Worm (Caenorhabditis elegans): ENCODE measurements around the gene fbxb-15.

The fbxb-15 gene

ce11 chrII:1653397-1653796, at the start of gene fbxb-15:
Gene fbxb-15, minus strand, starts transcription at chrII:1653497.
- TF ChIP-seq ceh-22 (tag; optimal IDR thresholded peaks at IDR 0.05) (no peak), ceh-19 (GFP tag; optimal IDR thresholded peaks at IDR 0.05) (no peak), unc-86 (tag; optimal IDR thresholded peaks at IDR 0.05) (no peak), ceh-9 (tag; optimal IDR thresholded peaks at IDR 0.05) (no peak), ceh-6 (GFP tag; optimal IDR thresholded peaks at IDR 0.05) (no peak), fkh-6 (tag; optimal IDR thresholded peaks at IDR 0.05) (no peak), nhr-11 (tag; optimal IDR thresholded peaks at IDR 0.05) (no peak), ttx-3 (tag; optimal IDR thresholded peaks at IDR 0.05) (no peak), unc-42 (tag; optimal IDR thresholded peaks at IDR 0.05) (no peak), T23F11.4 (GFP tag; optimal IDR thresholded peaks at IDR 0.05) (no peak), dmd-4 (tag; optimal IDR thresholded peaks at IDR 0.05; ENCODE audit: borderline replicate concordance) (no peak), fax-1 (tag; optimal IDR thresholded peaks at IDR 0.05) (no peak), hlh-6 (tag; optimal IDR thresholded peaks at IDR 0.05) (no peak), ets-4 (tag; optimal IDR thresholded peaks at IDR 0.05) (no peak), K09A11.1 (tag; optimal IDR thresholded peaks at IDR 0.05; ENCODE audit: insufficient read depth) (no peak)

ce11 chrII:1695861-1696260, 42.6 kb upstream of the fbxb-15 start, which contains the start of gene F58E1.13:
Gene F58E1.13, minus strand, starts transcription at chrII:1695872.
- TF ChIP-seq ceh-9 (tag; optimal IDR thresholded peaks at IDR 0.05) = no peak
- no peak for TF ChIP-seq fax-1 (tag; optimal IDR thresholded peaks at IDR 0.05)
- TF ChIP-seq lin-11 (tag; optimal IDR thresholded peaks at IDR 0.05) = no peak
- no peak for TF ChIP-seq pat-9 (tag; optimal IDR thresholded peaks at IDR 0.05)
- TF ChIP-seq gmeb-2 (tag; optimal IDR thresholded peaks at IDR 0.05) = no peak
- no peak for TF ChIP-seq dve-1 (tag; optimal IDR thresholded peaks at IDR 0.05)
- TF ChIP-seq mec-3 (tag; optimal IDR thresholded peaks at IDR 0.05; ENCODE audit: borderline replicate concordance) = no peak
- no peak for TF ChIP-seq Y22D7AL.16 (tag; optimal IDR thresholded peaks at IDR 0.05)
- TF ChIP-seq unc-42 (tag; optimal IDR thresholded peaks at IDR 0.05) = no peak
- no peak for TF ChIP-seq che-1 (tag; optimal IDR thresholded peaks at IDR 0.05)
- TF ChIP-seq C08G9.2 (tag; optimal IDR thresholded peaks at IDR 0.05) = no peak
- no peak for TF ChIP-seq ceh-30 (tag; optimal IDR thresholded peaks at IDR 0.05)
- no peak for TF ChIP-seq ceh-24 (tag; optimal IDR thresholded peaks at IDR 0.05)
- TF ChIP-seq npax-4 (tag; optimal IDR thresholded peaks at IDR 0.05) = no peak
- TF ChIP-seq T23F11.4 (GFP tag; optimal IDR thresholded peaks at IDR 0.05) = no peak
- no peak for TF ChIP-seq hlh-13 (GFP tag; optimal IDR thresholded peaks at IDR 0.05)
- TF ChIP-seq nhr-232 (tag; optimal IDR thresholded peaks at IDR 0.05) = no peak
- no peak for TF ChIP-seq tbx-2 (tag; optimal IDR thresholded peaks at IDR 0.05)
- no peak for TF ChIP-seq ref-2 (tag; optimal IDR thresholded peaks at IDR 0.05)

ce11 chrII:1694530-1694929, 41.2 kb upstream of the fbxb-15 start, which contains the start of gene fbxc-26:
Gene fbxc-26, minus strand, starts transcription at chrII:1694630.
- TF ChIP-seq rnt-1 (tag; optimal IDR thresholded peaks at IDR 0.05) = no peak
- TF ChIP-seq F13H6.1 (tag; optimal IDR thresholded peaks at IDR 0.05) = no peak
- no peak for TF ChIP-seq ceh-6 (GFP tag; optimal IDR thresholded peaks at IDR 0.05)
- no peak for TF ChIP-seq lin-11 (tag; optimal IDR thresholded peaks at IDR 0.05)
- TF ChIP-seq elt-2 (tag; optimal IDR thresholded peaks at IDR 0.05) = no peak
- no peak for TF ChIP-seq pat-9 (tag; optimal IDR thresholded peaks at IDR 0.05)
- TF ChIP-seq T23F11.4 (GFP tag; optimal IDR thresholded peaks at IDR 0.05) = no peak
- no peak for TF ChIP-seq dve-1 (tag; optimal IDR thresholded peaks at IDR 0.05)
- no peak for TF ChIP-seq hlh-30 (tag; optimal IDR thresholded peaks at IDR 0.05; ENCODE audit: insufficient read depth)
- TF ChIP-seq tbx-2 (tag; optimal IDR thresholded peaks at IDR 0.05) = no peak
- TF ChIP-seq che-1 (tag; optimal IDR thresholded peaks at IDR 0.05) = no peak
- TF ChIP-seq fkh-6 (tag; optimal IDR thresholded peaks at IDR 0.05) = no peak
- TF ChIP-seq ceh-48 (tag; optimal IDR thresholded peaks at IDR 0.05) = no peak
- TF ChIP-seq fkh-10 (GFP tag; optimal IDR thresholded peaks at IDR 0.05) = no peak
- TF ChIP-seq ceh-22 (tag; optimal IDR thresholded peaks at IDR 0.05) = no peak
- no peak for TF ChIP-seq nhr-11 (tag; optimal IDR thresholded peaks at IDR 0.05)
- TF ChIP-seq ceh-24 (tag; optimal IDR thresholded peaks at IDR 0.05) = no peak
- TF ChIP-seq unc-3 (GFP tag; conservative IDR thresholded peaks at IDR 0.05) = no peak
- TF ChIP-seq unc-3 (tag; optimal IDR thresholded peaks at IDR 0.05) = no peak
